Fruit fly (Drosophila melanogaster) whole organism, embryonic: ENCODE results near the gene CG6928.
A peak's percentile ranks its signal among the peaks of the same experiment; 100 is the strongest.

Experiments used
- Ada2b ChIP-seq: fragments of 200-800 bp; sonication (Bioruptor generic); IDR thresholded peaks from 2 replicates; pipeline ENCODE4 v1.3.6; 2022; ENCODE audit warnings: missing biosample characterization, missing genetic modification characterization
- Aef1 ChIP-seq: fragments of 200-800 bp; sonication (Bioruptor generic); IDR thresholded peaks from 3 replicates; pipeline ENCODE4 v1.3.6; 2022; ENCODE audit warnings: missing biosample characterization, missing genetic modification characterization
- B-H2 ChIP-seq: fragments of 200-800 bp; sonication (Bioruptor generic); optimal IDR thresholded peaks from 2 replicates; lab custom pipeline; 2018; ENCODE audit warnings: missing biosample characterization, mild to moderate bottlenecking, missing genetic modification characterization
- CG1024 ChIP-seq: fragments of 200-800 bp; sonication (Bioruptor generic); IDR thresholded peaks from 2 replicates; pipeline ENCODE4 v1.3.6; 2022; ENCODE audit warnings: missing biosample characterization, missing genetic modification characterization
- CG10274 ChIP-seq: fragments of 200-800 bp; sonication (Bioruptor generic); optimal IDR thresholded peaks from 3 replicates; lab custom pipeline; 2017; ENCODE audit warnings: missing biosample characterization, mild to moderate bottlenecking, missing genetic modification characterization
- CG10462 ChIP-seq: fragments of 200-800 bp; sonication (Bioruptor generic); optimal IDR thresholded peaks from 2 replicates; lab custom pipeline; 2016; ENCODE audit warnings: missing biosample characterization, missing genetic modification characterization
- CG10979 ChIP-seq: fragments of 200-800 bp; sonication (Bioruptor generic); optimal IDR thresholded peaks from 2 replicates; lab custom pipeline; 2018; ENCODE audit warnings: missing biosample characterization, mild to moderate bottlenecking, missing genetic modification characterization, moderate library complexity
- CG11085 ChIP-seq: fragments of 200-800 bp; sonication (Bioruptor generic); IDR thresholded peaks from 2 replicates; pipeline ENCODE4 v1.3.6; 2022; ENCODE audit warnings: missing biosample characterization, missing genetic modification characterization
- CG11247 ChIP-seq: fragments of 200-800 bp; sonication (Bioruptor generic); IDR thresholded peaks from 2 replicates; pipeline ENCODE4 v1.3.6; 2022; ENCODE audit warnings: missing biosample characterization, missing genetic modification characterization
- CG1233 ChIP-seq: fragments of 200-800 bp; sonication (Bioruptor generic); optimal IDR thresholded peaks from 4 replicates; lab custom pipeline; 2018; ENCODE audit warnings: missing biosample characterization, mild to moderate bottlenecking, missing genetic modification characterization
- CG12744 ChIP-seq: fragments of 200-800 bp; sonication (Bioruptor generic); optimal IDR thresholded peaks from 2 replicates; lab custom pipeline; 2016; ENCODE audit warnings: missing biosample characterization, missing genetic modification characterization
- CG13894 ChIP-seq: fragments of 200-800 bp; sonication (Bioruptor generic); optimal IDR thresholded peaks from 3 replicates; lab custom pipeline; 2018; ENCODE audit warnings: missing biosample characterization, mild to moderate bottlenecking, missing genetic modification characterization, moderate library complexity
- CG14441 ChIP-seq: fragments of 200-800 bp; sonication (Bioruptor generic); IDR thresholded peaks from 2 replicates; pipeline ENCODE4 v1.3.6; 2022; ENCODE audit warnings: missing biosample characterization, missing genetic modification characterization
- CG17802 ChIP-seq: fragments of 200-800 bp; sonication (Bioruptor generic); optimal IDR thresholded peaks from 2 replicates; lab custom pipeline; 2018; ENCODE audit warnings: missing biosample characterization, mild to moderate bottlenecking, missing genetic modification characterization, moderate library complexity
- CG18262 ChIP-seq: fragments of 200-800 bp; optimal IDR thresholded peaks from 3 replicates; lab custom pipeline; 2019; ENCODE audit warnings: missing biosample characterization, mild to moderate bottlenecking, missing genetic modification characterization, moderate library complexity
- CG2116 ChIP-seq: fragments of 200-800 bp; sonication (Bioruptor generic); optimal IDR thresholded peaks from 3 replicates; lab custom pipeline; 2018; ENCODE audit warnings: missing biosample characterization, mild to moderate bottlenecking, missing genetic modification characterization
- CG30431 ChIP-seq: fragments of 200-800 bp; sonication (Bioruptor generic); optimal IDR thresholded peaks from 2 replicates; lab custom pipeline; 2017; ENCODE audit warnings: missing biosample characterization, missing genetic modification characterization
- CG31224 ChIP-seq: fragments of 200-800 bp; sonication (Bioruptor generic); IDR thresholded peaks from 2 replicates; pipeline ENCODE4 v1.3.6; 2022; ENCODE audit warnings: missing biosample characterization, missing genetic modification characterization
- CG31441 ChIP-seq: fragments of 200-800 bp; sonication (Bioruptor generic); IDR thresholded peaks from 2 replicates; pipeline ENCODE4 v1.3.6; 2022; ENCODE audit warnings: missing biosample characterization, missing genetic modification characterization
- CG32767 ChIP-seq: fragments of 200-800 bp; sonication (Bioruptor generic); IDR thresholded peaks from 2 replicates; pipeline ENCODE4 v1.3.6; 2022; ENCODE audit warnings: missing biosample characterization, missing genetic modification characterization
- CG3281 ChIP-seq: fragments of 200-800 bp; sonication (Bioruptor generic); optimal IDR thresholded peaks from 3 replicates; lab custom pipeline; 2017; ENCODE audit warnings: missing biosample characterization, mild to moderate bottlenecking, missing genetic modification characterization
- CG8089 ChIP-seq: fragments of 200-800 bp; sonication (Bioruptor generic); optimal IDR thresholded peaks from 3 replicates; lab custom pipeline; 2016; ENCODE audit warnings: missing biosample characterization, missing genetic modification characterization
- CG8924 ChIP-seq: fragments of 200-800 bp; optimal IDR thresholded peaks from 3 replicates; lab custom pipeline; 2019; ENCODE audit warnings: missing biosample characterization, mild to moderate bottlenecking, missing genetic modification characterization, moderate library complexity
- CG9609 ChIP-seq: fragments of 200-800 bp; sonication (Bioruptor generic); optimal IDR thresholded peaks from 3 replicates; lab custom pipeline; 2016; ENCODE audit warnings: missing biosample characterization, missing genetic modification characterization
- CoRest ChIP-seq: fragments of 200-800 bp; sonication (Bioruptor generic); optimal IDR thresholded peaks from 3 replicates; lab custom pipeline; 2018; ENCODE audit warnings: missing biosample characterization, mild to moderate bottlenecking, missing genetic modification characterization, moderate library complexity
- CrebB ChIP-seq: fragments of 200-800 bp; sonication (Bioruptor generic); optimal IDR thresholded peaks from 3 replicates; lab custom pipeline; 2018; ENCODE audit warnings: missing biosample characterization, mild to moderate bottlenecking, missing genetic modification characterization
- Dip2 ChIP-seq: fragments of 200-800 bp; sonication (Bioruptor generic); IDR thresholded peaks from 2 replicates; pipeline ENCODE4 v1.3.6; 2022; ENCODE audit warnings: missing biosample characterization, missing genetic modification characterization
- Dll ChIP-seq: fragments of 200-800 bp; sonication (Bioruptor generic); IDR thresholded peaks from 4 replicates; pipeline ENCODE4 v1.3.6; 2022; ENCODE audit warnings: missing biosample characterization, missing genetic modification characterization; ENCODE audit not compliant: partially characterized antibody
- Doc3 ChIP-seq: fragments of 200-800 bp; sonication (Bioruptor generic); IDR thresholded peaks from 3 replicates; pipeline ENCODE4 v1.3.6; 2022; ENCODE audit warnings: missing biosample characterization, missing genetic modification characterization; ENCODE audit not compliant: partially characterized antibody
- Dp ChIP-seq: fragments of 200-800 bp; sonication (Bioruptor generic); optimal IDR thresholded peaks from 2 replicates; lab custom pipeline; 2018; ENCODE audit warnings: missing biosample characterization, mild to moderate bottlenecking, missing genetic modification characterization, moderate library complexity
- HLH3B ChIP-seq: fragments of 200-800 bp; sonication (Bioruptor generic); IDR thresholded peaks from 2 replicates; pipeline ENCODE4 v1.3.6; 2022; ENCODE audit warnings: missing biosample characterization, missing genetic modification characterization
- HLH4C ChIP-seq: fragments of 200-800 bp; sonication (Bioruptor generic); IDR thresholded peaks from 3 replicates; pipeline ENCODE4 v1.3.6; 2022; ENCODE audit warnings: missing biosample characterization, missing genetic modification characterization; ENCODE audit not compliant: partially characterized antibody
- Hey ChIP-seq: fragments of 200-800 bp; sonication (Bioruptor generic); optimal IDR thresholded peaks from 3 replicates; lab custom pipeline; 2018; ENCODE audit warnings: missing biosample characterization, mild to moderate bottlenecking, missing genetic modification characterization
- MTF-1 ChIP-seq: fragments of 200-800 bp; sonication (Bioruptor generic); optimal IDR thresholded peaks from 2 replicates; lab custom pipeline; 2018; ENCODE audit warnings: missing biosample characterization, mild to moderate bottlenecking, missing genetic modification characterization, borderline replicate concordance
- Ptx1 ChIP-seq: fragments of 200-800 bp; sonication (Bioruptor generic); IDR thresholded peaks from 2 replicates; pipeline ENCODE4 v1.3.6; 2022; ENCODE audit warnings: missing biosample characterization, missing genetic modification characterization
- Scr ChIP-seq: fragments of 200-800 bp; sonication (Bioruptor generic); IDR thresholded peaks from 2 replicates; pipeline ENCODE4 v1.3.6; 2022; ENCODE audit warnings: missing biosample characterization, missing genetic modification characterization; ENCODE audit not compliant: partially characterized antibody
- Ssrp ChIP-seq: fragments of 200-800 bp; sonication (Bioruptor generic); optimal IDR thresholded peaks from 2 replicates; lab custom pipeline; 2018; ENCODE audit warnings: missing biosample characterization, mild to moderate bottlenecking, missing genetic modification characterization, moderate library complexity
- aop ChIP-seq: fragments of 200-800 bp; sonication (Bioruptor generic); IDR thresholded peaks from 2 replicates; pipeline ENCODE4 v1.3.6; 2022; ENCODE audit warnings: missing biosample characterization, missing genetic modification characterization
- az2 ChIP-seq: fragments of 200-800 bp; sonication (Bioruptor generic); optimal IDR thresholded peaks from 3 replicates; lab custom pipeline; 2016; ENCODE audit warnings: missing biosample characterization, missing genetic modification characterization
- chn ChIP-seq: fragments of 200-800 bp; sonication (Bioruptor generic); optimal IDR thresholded peaks from 2 replicates; lab custom pipeline; 2016; ENCODE audit warnings: missing biosample characterization, missing genetic modification characterization
- crol ChIP-seq: fragments of 200-800 bp; sonication (Bioruptor generic); IDR thresholded peaks from 2 replicates; pipeline ENCODE4 v1.3.6; 2022; ENCODE audit warnings: missing biosample characterization, missing genetic modification characterization
- fd64A ChIP-seq: fragments of 200-800 bp; sonication (Bioruptor generic); optimal IDR thresholded peaks from 3 replicates; lab custom pipeline; 2018; ENCODE audit warnings: missing biosample characterization, mild to moderate bottlenecking, missing genetic modification characterization
- gcm ChIP-seq: fragments of 200-800 bp; sonication (Bioruptor generic); optimal IDR thresholded peaks from 2 replicates; lab custom pipeline; 2019; ENCODE audit warnings: missing biosample characterization, mild to moderate bottlenecking, missing genetic modification characterization, moderate library complexity
- gem ChIP-seq: fragments of 200-800 bp; sonication (Bioruptor generic); optimal IDR thresholded peaks from 2 replicates; lab custom pipeline; 2019; ENCODE audit warnings: missing biosample characterization, mild to moderate bottlenecking, missing genetic modification characterization, moderate library complexity
- hth ChIP-seq: fragments of >200 bp; optimal IDR thresholded peaks from 2 replicates; lab custom pipeline; 2017; ENCODE audit warnings: inconsistent platforms
- mld ChIP-seq: fragments of 200-800 bp; sonication (Bioruptor generic); IDR thresholded peaks from 3 replicates; pipeline ENCODE4 v1.3.6; 2022; ENCODE audit warnings: missing biosample characterization, missing genetic modification characterization; ENCODE audit not compliant: partially characterized antibody
- scrt ChIP-seq: fragments of 200-800 bp; sonication (Bioruptor generic); optimal IDR thresholded peaks from 2 replicates; lab custom pipeline; 2018; ENCODE audit warnings: missing biosample characterization, mild to moderate bottlenecking, missing genetic modification characterization, moderate library complexity
- trh ChIP-seq: fragments of 200-800 bp; sonication (Bioruptor generic); optimal IDR thresholded peaks from 2 replicates; lab custom pipeline; 2016; ENCODE audit warnings: missing biosample characterization, missing genetic modification characterization
- unc-4 ChIP-seq: fragments of 200-800 bp; sonication (Bioruptor generic); IDR thresholded peaks from 2 replicates; pipeline ENCODE4 v1.3.6; 2022; ENCODE audit warnings: missing biosample characterization, missing genetic modification characterization; ENCODE audit not compliant: partially characterized antibody
- wdn ChIP-seq: fragments of 200-800 bp; sonication (Bioruptor generic); IDR thresholded peaks from 2 replicates; pipeline ENCODE4 v1.3.6; 2022; ENCODE audit warnings: missing biosample characterization, missing genetic modification characterization
- zfh1 ChIP-seq: fragments of 200-800 bp; sonication (Bioruptor generic); IDR thresholded peaks from 3 replicates; pipeline ENCODE4 v1.3.6; 2022; ENCODE audit warnings: missing biosample characterization, missing genetic modification characterization

Gene CG6928

DNA sequence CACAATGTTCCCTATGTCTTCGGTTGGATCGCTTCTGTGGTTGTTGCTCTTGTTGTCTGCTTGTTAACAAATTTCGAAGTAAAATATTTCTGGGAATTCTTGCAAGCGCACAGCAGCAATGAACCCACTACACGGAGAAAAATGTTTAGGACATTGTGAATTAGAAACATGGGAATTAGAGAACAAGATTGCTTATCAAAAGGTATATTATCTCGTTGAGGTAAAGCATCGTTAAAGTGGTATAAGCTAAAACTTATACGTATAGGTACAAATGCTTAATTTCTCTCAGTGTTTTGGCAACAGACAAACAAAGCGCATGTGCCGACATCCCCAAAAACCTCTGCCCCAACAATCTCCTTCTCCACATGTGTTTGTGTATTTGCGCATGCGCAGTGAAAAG is 50.7 kb downstream of the CG6928 start (continued):
- no peak for TF ChIP-seq CG10462 (GFP tag; lab: Kevin White, UChicago)
- TF ChIP-seq Scr (GFP tag; lab: Robert Waterston, UW) = no peak
- TF ChIP-seq unc-4 = no peak
- no peak for TF ChIP-seq Dp (GFP tag; lab: Kevin White, UChicago)
- no peak for TF ChIP-seq CG8924 (tag; lab: Kevin White, UChicago)
- peak; percentile 31 for TF ChIP-seq CoRest (tag; lab: Kevin White, UChicago)
- TF ChIP-seq Dll (GFP tag; lab: Robert Waterston, UW) = no peak
- TF ChIP-seq CrebB = no peak
- no peak for TF ChIP-seq CG9609 (GFP tag; lab: Kevin White, UChicago)
- no peak for TF ChIP-seq CG10274
- peak; percentile 52; the same call in 1 of the 2 replicates for TF ChIP-seq CG1024 (GFP tag; lab: Robert Waterston, UW)
- no peak for TF ChIP-seq Aef1 (GFP tag; lab: Robert Waterston, UW)
- peak; percentile 40; the same call in 1 of the 3 replicates for TF ChIP-seq mld
- TF ChIP-seq CG31441 (GFP tag; lab: Robert Waterston, UW) = peak; percentile 37; the same call in 1 of the 2 replicates
- TF ChIP-seq zfh1 (GFP tag; lab: Robert Waterston, UW) = peak; percentile 66
- TF ChIP-seq gcm (GFP tag; lab: Kevin White, UChicago) = peak; percentile 35
- TF ChIP-seq CG30431 = no peak
- TF ChIP-seq CG3281 (GFP tag; lab: Kevin White, UChicago) = no peak
- TF ChIP-seq CG2116 (GFP tag; lab: Kevin White, UChicago) = no peak
- TF ChIP-seq Doc3 (GFP tag; lab: Robert Waterston, UW) = no peak
- peak; percentile 52 for TF ChIP-seq Ada2b (GFP tag; lab: Robert Waterston, UW)
- no peak for TF ChIP-seq wdn (GFP tag; lab: Robert Waterston, UW)
- TF ChIP-seq Hey (tag; lab: Kevin White, UChicago) = no peak
- peak; percentile 32 for TF ChIP-seq chn (GFP tag; lab: Kevin White, UChicago)
- peak; percentile 36 for TF ChIP-seq az2 (GFP tag; lab: Kevin White, UChicago)
- TF ChIP-seq CG18262 (tag; lab: Kevin White, UChicago) = peak; percentile 52
- peak; percentile 30 for TF ChIP-seq CG8089 (GFP tag; lab: Kevin White, UChicago)
- no peak for TF ChIP-seq CG12744 (GFP tag; lab: Kevin White, UChicago)
- TF ChIP-seq HLH4C (GFP tag; lab: Robert Waterston, UW) = no peak
- TF ChIP-seq CG14441 (GFP tag; lab: Robert Waterston, UW) = 0 out of 2 replicates have a peak, but pooled peaks have one; percentile 22
- TF ChIP-seq aop (GFP tag; lab: Robert Waterston, UW) = no peak
- TF ChIP-seq CG1233 (GFP tag; lab: Kevin White, UChicago) = no peak
- TF ChIP-seq Dip2 = no peak
- TF ChIP-seq CG10979 (tag; lab: Kevin White, UChicago) = peak; percentile 86
- TF ChIP-seq trh = no peak
- TF ChIP-seq CG31224 (GFP tag; lab: Robert Waterston, UW) = no peak
- TF ChIP-seq CG17802 = no peak
- TF ChIP-seq crol (GFP tag; lab: Robert Waterston, UW) = 0 out of 2 replicates have a peak, but pooled peaks have one; percentile 15
- TF ChIP-seq HLH3B (GFP tag; lab: Robert Waterston, UW) = no peak
- no peak for TF ChIP-seq CG11085 (GFP tag; lab: Robert Waterston, UW)
- no peak for TF ChIP-seq hth
- TF ChIP-seq CG11247 (GFP tag; lab: Robert Waterston, UW) = no peak
- peak; percentile 74 for TF ChIP-seq gem
- TF ChIP-seq CG13894 (tag; lab: Kevin White, UChicago) = no peak
- peak; percentile 52 for TF ChIP-seq Ptx1 (GFP tag; lab: Robert Waterston, UW)
- no peak for TF ChIP-seq B-H2
- no peak for TF ChIP-seq MTF-1 (GFP tag; lab: Kevin White, UChicago)
- peak; percentile 32; the same call in 1 of the 2 replicates for TF ChIP-seq CG32767 (GFP tag; lab: Robert Waterston, UW)
- TF ChIP-seq Ssrp (tag; lab: Kevin White, UChicago) = peak; percentile 32
- no peak for TF ChIP-seq scrt
- TF ChIP-seq fd64A = peak; percentile 35
